Worm (Caenorhabditis elegans) whole organism, L4/young adult: Measurements from ENCODE around the gene str-254.

Experiments used
- W03F9.2 ChIP-seq: fragments of 150-350 bp; optimal IDR thresholded peaks from 2 replicates; lab custom pipeline; 2014; ENCODE audit warnings: missing biosample characterization, missing genetic modification characterization
- dao-5 ChIP-seq: sonication (generic microtip); optimal IDR thresholded peaks from 2 replicates; lab custom pipeline; 2016; ENCODE audit warnings: missing genotype, missing genetic modification characterization, moderate library complexity, missing compliant biosample characterization
- him-1 ChIP-seq: sonication (generic microtip); optimal IDR thresholded peaks from 2 replicates; lab custom pipeline; 2016; ENCODE audit warnings: missing genotype, missing genetic modification reagents, missing genetic modification characterization, missing compliant biosample characterization

str-254 gene

ce11 chrV:16171721-16172120 is 18.4 kb upstream of the str-254 start, which contains the start of gene K05D4.9:
K05D4.9 (minus strand) TSS chrV:16171821.
- TF ChIP-seq dao-5 (tag; lab: Kevin White, UChicago) (no peak), him-1 (no peak), W03F9.2 (tag; lab: Kevin White, UChicago) (no peak)

- no peak for TF ChIP-seq him-1
- TF ChIP-seq dao-5 (tag; lab: Kevin White, UChicago): no peak
- no peak for TF ChIP-seq W03F9.2 (tag; lab: Kevin White, UChicago)
Observed at ce11 chrV:16169026-16169425, 15.8 kb upstream of the str-254 start, which contains the start of gene str-111. str-111 (minus strand) TSS chrV:16169126.

- no peak for TF ChIP-seq dao-5 (tag; lab: Kevin White, UChicago)
- TF ChIP-seq him-1: no peak
- TF ChIP-seq W03F9.2 (tag; lab: Kevin White, UChicago): no peak
Observed at ce11 chrV:16165936-16166335, 12.7 kb upstream of the str-254 start, which contains the start of gene str-108. str-108 (plus strand) TSS chrV:16166236.

- TF ChIP-seq dao-5 (tag; lab: Kevin White, UChicago): no peak
Observed at ce11 chrV:16163719-16164118, 10.4 kb upstream of the str-254 start, which contains the start of gene F10A3.12. F10A3.12 (plus strand) TSS chrV:16164019.

ce11 chrV:16162124-16162735 is 9.0 kb upstream of the str-254 start, which contains the start of the genes str-109 and F10A3.11:
str-109 (minus strand) TSS chrV:16162224.
F10A3.11 (plus strand) TSS chrV:16162685.
- TF ChIP-seq dao-5 (tag; lab: Kevin White, UChicago): no peak
- no peak for TF ChIP-seq him-1
- no peak for TF ChIP-seq W03F9.2 (tag; lab: Kevin White, UChicago)

ce11 chrV:16160087-16160486 is 6.8 kb upstream of the str-254 start:
- TF ChIP-seq him-1: no peak
- no peak for TF ChIP-seq dao-5 (tag; lab: Kevin White, UChicago)
- TF ChIP-seq W03F9.2 (tag; lab: Kevin White, UChicago): no peak

- TF ChIP-seq W03F9.2 (tag; lab: Kevin White, UChicago) (no peak), dao-5 (tag; lab: Kevin White, UChicago) (no peak), him-1 (no peak)
Observed at ce11 chrV:16159594-16159993, 6.3 kb upstream of the str-254 start, which contains the start of gene F10A3.17. F10A3.17 (minus strand) TSS chrV:16159694.

ce11 chrV:16158391-16158790 is 5.1 kb upstream of the str-254 start, which contains the start of gene str-99:
str-99 (minus strand) TSS chrV:16158491.
- no peak for TF ChIP-seq dao-5 (tag; lab: Kevin White, UChicago)
- TF ChIP-seq him-1: no peak
- no peak for TF ChIP-seq W03F9.2 (tag; lab: Kevin White, UChicago)

- TF ChIP-seq dao-5 (tag; lab: Kevin White, UChicago): no peak
- no peak for TF ChIP-seq W03F9.2 (tag; lab: Kevin White, UChicago)
- TF ChIP-seq him-1: no peak
Observed at ce11 chrV:16155111-16155510, 1.8 kb upstream of the str-254 start, which contains the start of gene str-97. str-97 (minus strand) TSS chrV:16155211.

- no peak for TF ChIP-seq him-1
- no peak for TF ChIP-seq W03F9.2 (tag; lab: Kevin White, UChicago)
- no peak for TF ChIP-seq dao-5 (tag; lab: Kevin White, UChicago)
Observed at ce11 chrV:16148805-16149204, 4.5 kb downstream of the str-254 start, which contains the start of gene F10A3.4. F10A3.4 (plus strand) TSS chrV:16149105.

ce11 chrV:16145009-16145408 is 8.3 kb downstream of the str-254 start:
- TF ChIP-seq him-1: no peak
- no peak for TF ChIP-seq dao-5 (tag; lab: Kevin White, UChicago)

- no peak for TF ChIP-seq W03F9.2 (tag; lab: Kevin White, UChicago)
- TF ChIP-seq dao-5 (tag; lab: Kevin White, UChicago): no peak
- no peak for TF ChIP-seq him-1
Observed at ce11 chrV:16143066-16143581, 10.2 kb downstream of the str-254 start, which contains the start of gene fbxa-88. fbxa-88 (minus strand) TSS chrV:16143116.

- TF ChIP-seq him-1: no peak
- TF ChIP-seq W03F9.2 (tag; lab: Kevin White, UChicago): no peak
Observed at ce11 chrV:16142371-16142770, 10.9 kb downstream of the str-254 start, which contains the start of gene fbxa-18. fbxa-18 (plus strand) TSS chrV:16142671.

ce11 chrV:16141071-16141470 is 12.2 kb downstream of the str-254 start, which contains the start of gene clc-32:
clc-32 (minus strand) TSS chrV:16141171.
- TF ChIP-seq dao-5 (tag; lab: Kevin White, UChicago) (no peak), him-1 (no peak), W03F9.2 (tag; lab: Kevin White, UChicago) (no peak)
